Worm (Caenorhabditis elegans) whole organism, L2 larva: ENCODE results near the gene ZC449.7.
A peak's percentile ranks its signal among the peaks of the same experiment; 100 is the strongest.

Experiments used
- C34F6.9 ChIP-seq: fragments of 150-350 bp; optimal IDR thresholded peaks from 2 replicates; lab custom pipeline; 2014; ENCODE audit warnings: missing biosample characterization, missing genetic modification characterization
- F13H6.1 ChIP-seq: sonication (generic microtip); optimal IDR thresholded peaks from 2 replicates; lab custom pipeline; 2016; ENCODE audit warnings: missing genetic modification characterization, missing compliant biosample characterization
- R02D3.7 ChIP-seq: fragments of 150-350 bp; optimal IDR thresholded peaks from 2 replicates; lab custom pipeline; 2014; ENCODE audit warnings: missing biosample characterization, missing genetic modification characterization
- Y55F3AM.14 ChIP-seq: fragments of 200-800 bp; sonication (Bioruptor generic); optimal IDR thresholded peaks from 2 replicates; lab custom pipeline; 2018; ENCODE audit warnings: mild to moderate bottlenecking, missing genetic modification characterization, missing compliant biosample characterization
- ZK546.5 ChIP-seq: sonication (generic microtip); optimal IDR thresholded peaks from 2 replicates; lab custom pipeline; 2017; ENCODE audit warnings: missing biosample characterization, missing genetic modification characterization
- alr-1 ChIP-seq: fragments of 150-350 bp; optimal IDR thresholded peaks from 2 replicates; lab custom pipeline; 2014; ENCODE audit warnings: missing biosample characterization, missing genetic modification characterization
- aly-2 ChIP-seq: fragments of 150-350 bp; optimal IDR thresholded peaks from 2 replicates; lab custom pipeline; 2014; ENCODE audit warnings: missing biosample characterization, missing genetic modification characterization
- ama-1 ChIP-seq: fragments of 150-350 bp; optimal IDR thresholded peaks from 2 replicates; lab custom pipeline; 2018; ENCODE audit warnings: inconsistent platforms
- blmp-1 ChIP-seq: sonication (generic microtip); optimal IDR thresholded peaks from 2 replicates; lab custom pipeline; 2017; ENCODE audit warnings: missing genetic modification characterization, mild to moderate bottlenecking, missing compliant biosample characterization, antibody characterized with exemption, moderate library complexity; ENCODE audit not compliant: insufficient read depth
- ceh-16 ChIP-seq: fragments of 150-350 bp; optimal IDR thresholded peaks from 2 replicates; lab custom pipeline; 2014; ENCODE audit warnings: missing biosample characterization, missing genetic modification characterization
- ceh-82 ChIP-seq: fragments of 150-350 bp; optimal IDR thresholded peaks from 2 replicates; lab custom pipeline; 2014; ENCODE audit warnings: missing biosample characterization, missing genetic modification characterization
- crh-2 ChIP-seq: sonication (generic microtip); optimal IDR thresholded peaks from 2 replicates; lab custom pipeline; 2017; ENCODE audit warnings: missing biosample characterization, missing genetic modification characterization
- dmd-4 ChIP-seq: sonication (generic microtip); optimal IDR thresholded peaks from 2 replicates; lab custom pipeline; 2017; ENCODE audit warnings: missing biosample characterization, missing genetic modification characterization
- egl-27 ChIP-seq: sonication (generic microtip); optimal IDR thresholded peaks from 3 replicates; lab custom pipeline; 2017; ENCODE audit warnings: missing biosample characterization, missing genetic modification reagents, missing genetic modification characterization
- elt-1 ChIP-seq: fragments of 150-350 bp; optimal IDR thresholded peaks from 2 replicates; lab custom pipeline; 2014; ENCODE audit warnings: missing biosample characterization, missing genetic modification characterization
- elt-3 ChIP-seq: sonication (generic microtip); optimal IDR thresholded peaks from 2 replicates; lab custom pipeline; 2017; ENCODE audit warnings: missing biosample characterization, missing genetic modification characterization
- fos-1 ChIP-seq: fragments of 150-350 bp; optimal IDR thresholded peaks from 2 replicates; lab custom pipeline; 2014; ENCODE audit warnings: missing biosample characterization, missing genetic modification characterization
- gmeb-1 ChIP-seq: fragments of 150-350 bp; optimal IDR thresholded peaks from 2 replicates; lab custom pipeline; 2014; ENCODE audit warnings: missing biosample characterization, missing genetic modification characterization
- lin-11 ChIP-seq: fragments of 150-350 bp; sonication (generic microtip); optimal IDR thresholded peaks from 2 replicates; lab custom pipeline; 2014; ENCODE audit warnings: missing biosample characterization, missing genetic modification characterization, inconsistent platforms, mixed read lengths
- lin-13 ChIP-seq: fragments of 150-350 bp; optimal IDR thresholded peaks from 2 replicates; lab custom pipeline; 2014; ENCODE audit warnings: missing biosample characterization, missing genetic modification reagents, missing genetic modification characterization
- lin-39 ChIP-seq: fragments of 150-350 bp; optimal IDR thresholded peaks from 2 replicates; lab custom pipeline; 2014; ENCODE audit warnings: missing biosample characterization, missing genetic modification reagents, missing genetic modification characterization
- lsy-2 ChIP-seq, 2 experiments: fragments of 150-350 bp in 1 of 2; sonication (generic microtip) in 1 of 2; optimal IDR thresholded peaks; 2 replicates each; lab custom pipeline; 2014 to 2017; ENCODE audit warnings: missing biosample characterization in 2 of 2, missing genetic modification characterization in 2 of 2
- mab-5 ChIP-seq: fragments of 150-350 bp; optimal IDR thresholded peaks from 2 replicates; lab custom pipeline; 2014; ENCODE audit warnings: missing biosample characterization, missing genetic modification characterization
- mbf-1 ChIP-seq: sonication (generic microtip); optimal IDR thresholded peaks from 2 replicates; lab custom pipeline; 2017; ENCODE audit warnings: missing biosample characterization, missing genetic modification characterization
- mdl-1 ChIP-seq, 2 experiments: fragments of 150-350 bp in 1 of 2; sonication (generic microtip) in 1 of 2; optimal IDR thresholded peaks; 2 replicates each; lab custom pipeline; 2017; ENCODE audit warnings: missing biosample characterization in 2 of 2, missing genetic modification characterization in 2 of 2
- nhr-10 ChIP-seq: sonication (generic microtip); optimal IDR thresholded peaks from 2 replicates; lab custom pipeline; 2017; ENCODE audit warnings: missing biosample characterization, missing genetic modification characterization
- nhr-11 ChIP-seq: fragments of 150-350 bp; optimal IDR thresholded peaks from 2 replicates; lab custom pipeline; 2014; ENCODE audit warnings: missing biosample characterization, missing genetic modification characterization
- nhr-12 ChIP-seq: fragments of 150-350 bp; optimal IDR thresholded peaks from 2 replicates; lab custom pipeline; 2014; ENCODE audit warnings: missing biosample characterization, missing genetic modification characterization
- nhr-129 ChIP-seq: fragments of 150-350 bp; optimal IDR thresholded peaks from 2 replicates; lab custom pipeline; 2014; ENCODE audit warnings: missing biosample characterization, missing genetic modification characterization
- nhr-21 ChIP-seq: fragments of 150-350 bp; optimal IDR thresholded peaks from 2 replicates; lab custom pipeline; 2014; ENCODE audit warnings: missing biosample characterization, missing genetic modification characterization
- nhr-23 ChIP-seq: fragments of 150-350 bp; optimal IDR thresholded peaks from 2 replicates; lab custom pipeline; 2014; ENCODE audit warnings: missing biosample characterization, missing genetic modification reagents, missing genetic modification characterization
- nhr-237 ChIP-seq: fragments of 150-350 bp; optimal IDR thresholded peaks from 2 replicates; lab custom pipeline; 2014; ENCODE audit warnings: missing biosample characterization, missing genetic modification characterization
- nhr-25 ChIP-seq: fragments of 150-350 bp; sonication (generic microtip); optimal IDR thresholded peaks from 3 replicates; lab custom pipeline; 2014; ENCODE audit warnings: missing biosample characterization, missing genetic modification characterization
- nhr-6 ChIP-seq: fragments of 150-350 bp; optimal IDR thresholded peaks from 2 replicates; lab custom pipeline; 2014; ENCODE audit warnings: missing biosample characterization, missing genetic modification characterization
- nhr-77 ChIP-seq: fragments of 150-350 bp; optimal IDR thresholded peaks from 2 replicates; lab custom pipeline; 2014; ENCODE audit warnings: missing biosample characterization, missing genetic modification characterization
- peb-1 ChIP-seq: fragments of 150-350 bp; optimal IDR thresholded peaks from 2 replicates; lab custom pipeline; 2014; ENCODE audit warnings: missing biosample characterization, missing genetic modification characterization
- sem-4 ChIP-seq: fragments of 150-350 bp; optimal IDR thresholded peaks from 2 replicates; lab custom pipeline; 2014; ENCODE audit warnings: missing biosample characterization, missing genetic modification reagents, missing genetic modification characterization
- skn-1 ChIP-seq: sonication (generic microtip); optimal IDR thresholded peaks from 2 replicates; lab custom pipeline; 2017; ENCODE audit warnings: missing biosample characterization, missing genetic modification characterization
- sma-3 ChIP-seq: sonication (generic microtip); optimal IDR thresholded peaks from 2 replicates; lab custom pipeline; 2016; ENCODE audit warnings: missing genetic modification reagents, missing genetic modification characterization, missing compliant biosample characterization
- sma-9 ChIP-seq, 2 experiments: fragments of 150-350 bp in 1 of 2; sonication (generic microtip) in 1 of 2; optimal IDR thresholded peaks; 2 replicates each; lab custom pipeline; 2014 to 2016; ENCODE audit warnings: missing genetic modification characterization in 2 of 2, mild to moderate bottlenecking in 1 of 2, missing biosample characterization in 1 of 2, missing compliant biosample characterization in 1 of 2, missing genetic modification reagents in 1 of 2, moderate library complexity in 1 of 2
- snpc-4 ChIP-seq: fragments of 150-350 bp; optimal IDR thresholded peaks from 2 replicates; lab custom pipeline; 2014; ENCODE audit warnings: missing biosample characterization, missing genetic modification characterization
- unc-39 ChIP-seq: fragments of 150-350 bp; optimal IDR thresholded peaks from 2 replicates; lab custom pipeline; 2014; ENCODE audit warnings: missing biosample characterization, missing genetic modification characterization
- unc-55 ChIP-seq: fragments of 150-350 bp; sonication (generic microtip); optimal IDR thresholded peaks from 3 replicates; lab custom pipeline; 2014; ENCODE audit warnings: missing biosample characterization, missing genetic modification reagents, missing genetic modification characterization
- unc-62 ChIP-seq: fragments of 150-350 bp; optimal IDR thresholded peaks from 2 replicates; lab custom pipeline; 2014; ENCODE audit warnings: missing biosample characterization, missing genetic modification reagents, missing genetic modification characterization
- zag-1 ChIP-seq: fragments of 150-350 bp; optimal IDR thresholded peaks from 2 replicates; lab custom pipeline; 2014; ENCODE audit warnings: missing biosample characterization, missing genetic modification characterization
- ztf-1 ChIP-seq: fragments of 200-800 bp; sonication (Bioruptor generic); conservative IDR thresholded peaks from 2 replicates; pipeline ENCODE4 v1.3.6; 2022; ENCODE audit warnings: missing genetic modification characterization, missing compliant biosample characterization
- ztf-11 ChIP-seq: sonication (generic microtip); optimal IDR thresholded peaks from 2 replicates; lab custom pipeline; 2017; ENCODE audit warnings: missing biosample characterization, missing genetic modification characterization
- ztf-4 ChIP-seq: fragments of 150-350 bp; optimal IDR thresholded peaks from 2 replicates; lab custom pipeline; 2014; ENCODE audit warnings: missing biosample characterization, missing genetic modification characterization

ZC449.7 gene

ce11 chrX:5020996-5021395 is 7.1 kb downstream of the ZC449.7 start, which contains the start of gene ZC449.2:
Gene ZC449.2, plus strand, starts transcription at chrX:5021285.
- TF ChIP-seq nhr-12 (tag; lab: Kevin White, UChicago) (no peak), ztf-4 (tag; lab: Kevin White, UChicago) (no peak), unc-62 (GFP tag; lab: Kevin White, UChicago) (no peak), dmd-4 (tag; lab: Kevin White, UChicago) (no peak), blmp-1 (tag; lab: Kevin White, UChicago) (no peak)

- peak; percentile 43 for TF ChIP-seq lin-11
- TF ChIP-seq ztf-1 (GFP tag; lab: Robert Waterston, UW) = no peak
- TF ChIP-seq ztf-11 (tag; lab: Kevin White, UChicago) = no peak
- peak; percentile 83 for TF ChIP-seq nhr-129 (tag; lab: Kevin White, UChicago)
- TF ChIP-seq mab-5 (tag; lab: Kevin White, UChicago) = no peak
- TF ChIP-seq unc-39 = no peak
- TF ChIP-seq mdl-1 (tag; optimal IDR thresholded peaks at IDR 0.05; lab: Kevin White, UChicago) = peak in 1 of 2 experiments; percentile 19
- TF ChIP-seq lin-13 = peak; percentile 37
- TF ChIP-seq nhr-23 = no peak
- no peak for TF ChIP-seq ceh-82
- no peak for TF ChIP-seq alr-1 (tag; lab: Kevin White, UChicago)
- TF ChIP-seq aly-2 (tag; lab: Kevin White, UChicago) = no peak
- TF ChIP-seq R02D3.7 (tag; lab: Kevin White, UChicago) = no peak
- TF ChIP-seq sma-9 (GFP tag; optimal IDR thresholded peaks at IDR 0.05; lab: Kevin White, UChicago) = peak; percentile 73
- no peak for TF ChIP-seq sma-9 (tag; optimal IDR thresholded peaks at IDR 0.05; lab: Kevin White, UChicago)
- TF ChIP-seq blmp-1 (tag; lab: Kevin White, UChicago) = no peak
- TF ChIP-seq elt-1 (tag; lab: Kevin White, UChicago) = no peak
- peak in 1 of 2 experiments; percentile 47 for TF ChIP-seq lsy-2 (tag; optimal IDR thresholded peaks at IDR 0.05; lab: Kevin White, UChicago)
- no peak for TF ChIP-seq unc-62 (GFP tag; lab: Kevin White, UChicago)
- peak; percentile 14 for TF ChIP-seq C34F6.9
- TF ChIP-seq skn-1 = no peak
- TF ChIP-seq crh-2 (tag; lab: Kevin White, UChicago) = peak; percentile 74
- no peak for TF ChIP-seq ama-1 (lab: Kevin White, UChicago)
- TF ChIP-seq sma-3 (GFP tag; lab: Kevin White, UChicago) = peak; percentile 31
- TF ChIP-seq sem-4 (tag; lab: Kevin White, UChicago) = no peak
- no peak for TF ChIP-seq nhr-77 (tag; lab: Kevin White, UChicago)
- no peak for TF ChIP-seq Y55F3AM.14 (GFP tag; lab: Kevin White, UChicago)
- no peak for TF ChIP-seq peb-1 (tag; lab: Kevin White, UChicago)
- no peak for TF ChIP-seq nhr-10 (tag; lab: Kevin White, UChicago)
- TF ChIP-seq ceh-16 (tag; lab: Kevin White, UChicago) = peak; percentile 23
- peak; percentile 43 for TF ChIP-seq F13H6.1 (tag; lab: Kevin White, UChicago)
- TF ChIP-seq lin-39 (tag; lab: Kevin White, UChicago) = no peak
- peak; percentile 8 for TF ChIP-seq zag-1 (tag; lab: Kevin White, UChicago)
- peak; percentile 22 for TF ChIP-seq unc-55
- TF ChIP-seq mbf-1 (tag; lab: Kevin White, UChicago) = no peak
- peak; percentile 54 for TF ChIP-seq fos-1 (tag; lab: Kevin White, UChicago)
- TF ChIP-seq nhr-21 = peak; percentile 51
- TF ChIP-seq egl-27 (tag; lab: Kevin White, UChicago) = no peak
- TF ChIP-seq ztf-4 (tag; lab: Kevin White, UChicago) = no peak
- TF ChIP-seq nhr-11 (tag; lab: Kevin White, UChicago) = no peak
- no peak for TF ChIP-seq elt-3
- no peak for TF ChIP-seq ZK546.5
- TF ChIP-seq nhr-237 = no peak
- TF ChIP-seq nhr-25 (tag; lab: Kevin White, UChicago) = no peak
- no peak for TF ChIP-seq nhr-6 (tag; lab: Kevin White, UChicago)
- no peak for TF ChIP-seq gmeb-1 (tag; lab: Kevin White, UChicago)
- no peak for TF ChIP-seq snpc-4 (tag; lab: Kevin White, UChicago)
- no peak for TF ChIP-seq nhr-12 (tag; lab: Kevin White, UChicago)
- TF ChIP-seq dmd-4 (tag; lab: Kevin White, UChicago) = no peak
Observed at ce11 chrX:5022682-5023081, 8.8 kb downstream of the ZC449.7 start.
